Fruit fly (Drosophila melanogaster) whole organism, prepupa: Measurements from ENCODE around the gene Nepl12.
A peak's percentile ranks its signal among the peaks of the same experiment; 100 is the strongest.

ENCODE experiments used
- Blimp-1 ChIP-seq: fragments of 200-800 bp; sonication (Bioruptor generic); optimal IDR thresholded peaks from 3 replicates; lab custom pipeline; 2017; ENCODE audit warnings: missing biosample characterization, missing genetic modification characterization, mild to moderate bottlenecking, moderate library complexity, missing genetic modification reagents
- CG10631 ChIP-seq: fragments of 200-800 bp; sonication (Bioruptor generic); optimal IDR thresholded peaks from 2 replicates; lab custom pipeline; 2016; ENCODE audit warnings: missing biosample characterization, missing genetic modification characterization
- CG10669 ChIP-seq: fragments of 200-800 bp; sonication (Bioruptor generic); optimal IDR thresholded peaks from 3 replicates; lab custom pipeline; 2018; ENCODE audit warnings: missing biosample characterization, mild to moderate bottlenecking, missing genetic modification characterization, moderate library complexity
- CG11294 ChIP-seq: fragments of 200-800 bp; sonication (Bioruptor generic); IDR thresholded peaks from 2 replicates; pipeline ENCODE4 v1.3.6; 2022; ENCODE audit warnings: missing biosample characterization, missing genetic modification characterization
- CG11762 ChIP-seq: fragments of 200-800 bp; sonication (Bioruptor generic); optimal IDR thresholded peaks from 3 replicates; lab custom pipeline; 2016; ENCODE audit warnings: missing biosample characterization, missing genetic modification characterization; ENCODE audit not compliant: insufficient read depth
- CG11902 ChIP-seq: fragments of 200-800 bp; sonication (Bioruptor generic); optimal IDR thresholded peaks from 3 replicates; lab custom pipeline; 2016; ENCODE audit warnings: missing biosample characterization, missing genetic modification characterization
- CG15336 ChIP-seq: fragments of 200-800 bp; sonication (Bioruptor generic); IDR thresholded peaks from 2 replicates; pipeline ENCODE4 v1.3.6; 2022; ENCODE audit warnings: missing biosample characterization, missing genetic modification characterization
- CG16779 ChIP-seq: fragments of 200-800 bp; sonication (Bioruptor generic); optimal IDR thresholded peaks from 3 replicates; lab custom pipeline; 2017; ENCODE audit warnings: missing biosample characterization, mild to moderate bottlenecking, missing genetic modification characterization
- CG3032 ChIP-seq: fragments of 200-800 bp; optimal IDR thresholded peaks from 2 replicates; lab custom pipeline; 2019; ENCODE audit warnings: missing biosample characterization, mild to moderate bottlenecking, missing genetic modification characterization, moderate library complexity
- CG32006 ChIP-seq: fragments of 200-800 bp; sonication (Bioruptor generic); optimal IDR thresholded peaks from 3 replicates; lab custom pipeline; 2017; ENCODE audit warnings: missing biosample characterization, mild to moderate bottlenecking, missing genetic modification characterization
- CG34406 ChIP-seq: fragments of 200-800 bp; sonication (Bioruptor generic); optimal IDR thresholded peaks from 3 replicates; lab custom pipeline; 2016; ENCODE audit warnings: missing biosample characterization, missing genetic modification characterization
- CG4318 ChIP-seq: fragments of 200-800 bp; sonication (Bioruptor generic); optimal IDR thresholded peaks from 3 replicates; lab custom pipeline; 2017; ENCODE audit warnings: missing biosample characterization, mild to moderate bottlenecking, missing genetic modification characterization
- CG6163 ChIP-seq: fragments of 200-800 bp; sonication (Bioruptor generic); IDR thresholded peaks from 3 replicates; pipeline ENCODE4 v1.3.6; 2022; ENCODE audit warnings: missing biosample characterization, missing genetic modification characterization
- CG6276 ChIP-seq: fragments of 200-800 bp; sonication (Bioruptor generic); optimal IDR thresholded peaks from 2 replicates; lab custom pipeline; 2017; ENCODE audit warnings: missing biosample characterization, mild to moderate bottlenecking, missing genetic modification characterization
- CG6792 ChIP-seq: fragments of 200-800 bp; sonication (Bioruptor generic); optimal IDR thresholded peaks from 3 replicates; lab custom pipeline; 2016; ENCODE audit warnings: missing biosample characterization, missing genetic modification characterization
- CG6808 ChIP-seq: fragments of 200-800 bp; sonication (Bioruptor generic); optimal IDR thresholded peaks from 3 replicates; lab custom pipeline; 2017; ENCODE audit warnings: missing biosample characterization, missing genetic modification characterization, mild to moderate bottlenecking, moderate library complexity, missing genetic modification reagents
- CG6854 ChIP-seq: fragments of 200-800 bp; sonication (Bioruptor generic); optimal IDR thresholded peaks from 2 replicates; lab custom pipeline; 2017; ENCODE audit warnings: missing biosample characterization, mild to moderate bottlenecking, missing genetic modification characterization
- CG7368 ChIP-seq: fragments of 200-800 bp; sonication (Bioruptor generic); optimal IDR thresholded peaks from 3 replicates; lab custom pipeline; 2016; ENCODE audit warnings: missing biosample characterization, missing genetic modification characterization
- CG8319 ChIP-seq: fragments of 200-800 bp; sonication (Bioruptor generic); optimal IDR thresholded peaks from 3 replicates; lab custom pipeline; 2016; ENCODE audit warnings: missing biosample characterization, missing genetic modification characterization
- Eip75B ChIP-seq: fragments of 200-800 bp; sonication (Bioruptor generic); optimal IDR thresholded peaks from 3 replicates; lab custom pipeline; 2016; ENCODE audit warnings: missing biosample characterization, missing genetic modification characterization
- Eip78C ChIP-seq: fragments of 200-800 bp; sonication (Bioruptor generic); peaks from one replicate; lab custom pipeline; 2016; ENCODE audit warnings: missing biosample characterization, missing genetic modification characterization
- Ets21C ChIP-seq: fragments of 200-800 bp; sonication (Bioruptor generic); optimal IDR thresholded peaks from 3 replicates; lab custom pipeline; 2016; ENCODE audit warnings: missing biosample characterization, missing genetic modification characterization
- Gug ChIP-seq: fragments of 200-800 bp; sonication (Bioruptor generic); IDR thresholded peaks from 2 replicates; pipeline ENCODE4 v1.3.6; 2022; ENCODE audit warnings: missing biosample characterization, missing genetic modification characterization
- Hr39 ChIP-seq: fragments of 200-800 bp; sonication (Bioruptor generic); optimal IDR thresholded peaks from 2 replicates; lab custom pipeline; 2016; ENCODE audit warnings: missing biosample characterization, missing genetic modification characterization
- Hr4 ChIP-seq: fragments of 200-800 bp; sonication (Bioruptor generic); optimal IDR thresholded peaks from 3 replicates; lab custom pipeline; 2016; ENCODE audit warnings: missing biosample characterization, missing genetic modification characterization
- Lpt ChIP-seq: fragments of 200-800 bp; sonication (Bioruptor generic); optimal IDR thresholded peaks from 3 replicates; lab custom pipeline; 2016; ENCODE audit warnings: missing biosample characterization, missing genetic modification characterization
- Met ChIP-seq: fragments of 200-800 bp; sonication (Bioruptor generic); optimal IDR thresholded peaks from 3 replicates; lab custom pipeline; 2016; ENCODE audit warnings: missing biosample characterization, missing genetic modification characterization
- OdsH ChIP-seq: fragments of 200-800 bp; sonication (Bioruptor generic); optimal IDR thresholded peaks from 3 replicates; lab custom pipeline; 2016; ENCODE audit warnings: missing biosample characterization, missing genetic modification characterization
- Smox ChIP-seq: fragments of 200-800 bp; sonication (Bioruptor generic); optimal IDR thresholded peaks from 3 replicates; lab custom pipeline; 2016; ENCODE audit warnings: missing biosample characterization, missing genetic modification characterization
- Sox102F ChIP-seq: fragments of 200-800 bp; sonication (Bioruptor generic); optimal IDR thresholded peaks from 2 replicates; lab custom pipeline; 2016; ENCODE audit warnings: missing biosample characterization, mild to moderate bottlenecking, missing genetic modification characterization
- acj6 ChIP-seq: fragments of 200-800 bp; sonication (Bioruptor generic); optimal IDR thresholded peaks from 3 replicates; lab custom pipeline; 2016; ENCODE audit warnings: missing biosample characterization, missing genetic modification characterization
- cyc ChIP-seq: fragments of 200-800 bp; sonication (Bioruptor generic); optimal IDR thresholded peaks from 3 replicates; lab custom pipeline; 2016; ENCODE audit warnings: missing biosample characterization, missing genetic modification characterization
- dac ChIP-seq: fragments of 200-800 bp; sonication (Bioruptor generic); optimal IDR thresholded peaks from 2 replicates; lab custom pipeline; 2017; ENCODE audit warnings: missing biosample characterization, mild to moderate bottlenecking, missing genetic modification characterization
- dsx ChIP-seq: fragments of 200-800 bp; optimal IDR thresholded peaks from 3 replicates; lab custom pipeline; 2019; ENCODE audit warnings: missing biosample characterization, mild to moderate bottlenecking, missing genetic modification characterization, moderate library complexity; ENCODE audit not compliant: poor library complexity, severe bottlenecking
- eg ChIP-seq: fragments of 200-800 bp; sonication (Bioruptor generic); IDR thresholded peaks from 3 replicates; pipeline ENCODE4 v1.3.6; 2022; ENCODE audit warnings: missing biosample characterization, missing genetic modification characterization
- esn ChIP-seq: fragments of 200-800 bp; sonication (Bioruptor generic); optimal IDR thresholded peaks from 2 replicates; lab custom pipeline; 2016; ENCODE audit warnings: missing biosample characterization, mild to moderate bottlenecking, missing genetic modification characterization, moderate library complexity
- fd59A ChIP-seq: fragments of 200-800 bp; sonication (Bioruptor generic); optimal IDR thresholded peaks from 2 replicates; lab custom pipeline; 2017; ENCODE audit warnings: missing biosample characterization, mild to moderate bottlenecking, missing genetic modification characterization, missing genetic modification reagents
- fd85E ChIP-seq: fragments of 200-800 bp; sonication (Bioruptor generic); optimal IDR thresholded peaks from 3 replicates; lab custom pipeline; 2016; ENCODE audit warnings: missing biosample characterization, missing genetic modification characterization
- fkh ChIP-seq: fragments of 200-800 bp; sonication (Bioruptor generic); optimal IDR thresholded peaks from 3 replicates; lab custom pipeline; 2017; ENCODE audit warnings: missing biosample characterization, mild to moderate bottlenecking, missing genetic modification characterization, moderate library complexity
- pdm3 ChIP-seq: fragments of 200-800 bp; sonication (Bioruptor generic); optimal IDR thresholded peaks from 3 replicates; lab custom pipeline; 2016; ENCODE audit warnings: missing biosample characterization, missing genetic modification characterization
- svp ChIP-seq: fragments of 200-800 bp; sonication (Bioruptor generic); peaks from one replicate; lab custom pipeline; 2016; ENCODE audit warnings: missing biosample characterization, missing genetic modification characterization
- topi ChIP-seq: fragments of 200-800 bp; sonication (Bioruptor generic); optimal IDR thresholded peaks from 3 replicates; lab custom pipeline; 2016; ENCODE audit warnings: missing biosample characterization, missing genetic modification characterization
- vri ChIP-seq: fragments of 200-800 bp; sonication (Bioruptor generic); optimal IDR thresholded peaks from 3 replicates; lab custom pipeline; 2016; ENCODE audit warnings: missing biosample characterization, mild to moderate bottlenecking, missing genetic modification characterization

Nepl12 gene

dm6 chr3R:9702567-9702966, 27.2 kb downstream of the Nepl12 start (continued):
- TF ChIP-seq CG4318 (GFP tag; lab: Kevin White, UChicago) (no peak), CG11294 (GFP tag; lab: Robert Waterston, UW) (no peak), CG10669 (peak; percentile 41), CG32006 (GFP tag; lab: Kevin White, UChicago) (peak; percentile 78), CG11762 (GFP tag; lab: Kevin White, UChicago) (peak; percentile 64), pdm3 (GFP tag; lab: Kevin White, UChicago) (peak; percentile 67), CG15336 (GFP tag; lab: Robert Waterston, UW) (no peak), CG8319 (GFP tag; lab: Kevin White, UChicago) (no peak), Smox (no peak), Gug (GFP tag; lab: Robert Waterston, UW) (no peak), svp (GFP tag; lab: Kevin White, UChicago) (peak; percentile 73), CG34406 (GFP tag; lab: Kevin White, UChicago) (peak; percentile 42), Met (GFP tag; lab: Kevin White, UChicago) (peak; percentile 65), OdsH (GFP tag; lab: Kevin White, UChicago) (peak; percentile 73)

- TF ChIP-seq CG11294 (GFP tag; lab: Robert Waterston, UW) (no peak), eg (no peak), fd85E (GFP tag; lab: Kevin White, UChicago) (no peak), CG11762 (GFP tag; lab: Kevin White, UChicago) (no peak), Blimp-1 (GFP tag; lab: Kevin White, UChicago) (peak; percentile 55)
Observed at dm6 chr3R:9703273-9703672, 27.9 kb downstream of the Nepl12 start.

DNA sequence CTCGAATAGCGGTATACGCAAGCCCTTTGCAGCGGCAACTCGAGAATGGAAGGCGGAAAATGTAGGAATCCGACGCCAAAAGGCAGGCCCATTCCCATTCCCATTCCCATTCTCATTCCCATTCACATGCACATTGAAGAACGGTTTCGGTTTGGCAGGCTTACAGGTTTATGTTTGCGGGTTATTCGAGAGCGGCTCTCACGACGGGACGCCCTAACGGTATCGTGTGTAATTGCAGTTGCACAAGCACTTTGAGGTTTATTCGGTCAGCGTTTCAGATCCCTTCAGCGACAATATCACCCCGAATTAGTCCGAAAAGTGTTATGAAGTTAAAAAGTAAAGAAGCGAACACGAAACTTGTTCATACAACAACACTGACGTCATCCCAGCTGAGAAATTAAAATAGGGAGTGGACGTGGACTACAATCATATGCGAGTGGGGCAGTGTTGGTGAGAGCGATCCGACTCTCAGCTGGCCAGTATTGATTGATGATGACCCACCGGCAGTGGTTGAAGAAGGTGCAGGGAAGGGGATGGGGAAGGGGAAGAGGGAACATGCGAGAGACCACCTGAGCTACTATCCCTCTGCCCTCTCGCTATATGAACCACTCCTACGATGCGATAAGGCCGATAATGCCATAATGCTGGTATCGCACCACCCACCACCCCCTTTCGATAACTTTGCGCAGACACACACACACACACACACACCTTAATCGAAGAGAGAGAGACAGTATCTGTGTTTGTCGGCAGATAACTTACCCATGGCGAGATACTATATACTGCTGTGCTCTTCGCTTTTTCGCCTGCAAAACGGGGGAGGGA, 29.1 kb downstream of the Nepl12 start:
- TF ChIP-seq esn (GFP tag; lab: Kevin White, UChicago), result no peak
- TF ChIP-seq CG32006 (GFP tag; lab: Kevin White, UChicago), result no peak
- no peak for TF ChIP-seq CG7368 (GFP tag; lab: Kevin White, UChicago)
- no peak for TF ChIP-seq CG11902 (GFP tag; lab: Kevin White, UChicago)
- TF ChIP-seq svp (GFP tag; lab: Kevin White, UChicago), result peak; percentile 85
- TF ChIP-seq dac (GFP tag; lab: Kevin White, UChicago), result no peak
- TF ChIP-seq fkh (GFP tag; lab: Kevin White, UChicago), result peak; percentile 13
- no peak for TF ChIP-seq OdsH (GFP tag; lab: Kevin White, UChicago)
- no peak for TF ChIP-seq Eip78C
- TF ChIP-seq fd85E (GFP tag; lab: Kevin White, UChicago), result peak; percentile 1
- TF ChIP-seq Smox, result no peak
- no peak for TF ChIP-seq CG6276
- no peak for TF ChIP-seq CG6854
- TF ChIP-seq CG16779, result peak; percentile 42
- TF ChIP-seq topi (GFP tag; lab: Kevin White, UChicago), result no peak
- peak; percentile 99 for TF ChIP-seq vri (GFP tag; lab: Kevin White, UChicago)
- no peak for TF ChIP-seq CG3032 (tag; lab: Kevin White, UChicago)
- TF ChIP-seq Lpt (GFP tag; lab: Kevin White, UChicago), result peak; percentile 33
- TF ChIP-seq Hr4 (GFP tag; lab: Kevin White, UChicago), result no peak

dm6 chr3R:9705008-9705628, 29.8 kb downstream of the Nepl12 start, which contains the start of gene Unc-115a:
Unc-115a (minus strand) TSS chr3R:9705417.
- TF ChIP-seq Sox102F, result no peak
- TF ChIP-seq cyc (GFP tag; lab: Kevin White, UChicago), result peak; percentile 1
- no peak for TF ChIP-seq CG6808 (GFP tag; lab: Kevin White, UChicago)
- no peak for TF ChIP-seq vri (GFP tag; lab: Kevin White, UChicago)
- no peak for TF ChIP-seq Eip75B (GFP tag; lab: Kevin White, UChicago)
- TF ChIP-seq fd59A, result no peak
- no peak for TF ChIP-seq CG6163 (GFP tag; lab: Robert Waterston, UW)
- TF ChIP-seq svp (GFP tag; lab: Kevin White, UChicago), result no peak
- no peak for TF ChIP-seq CG4318 (GFP tag; lab: Kevin White, UChicago)
- TF ChIP-seq CG10631 (GFP tag; lab: Kevin White, UChicago), result no peak
- no peak for TF ChIP-seq CG34406 (GFP tag; lab: Kevin White, UChicago)
- no peak for TF ChIP-seq CG11762 (GFP tag; lab: Kevin White, UChicago)
- no peak for TF ChIP-seq CG7368 (GFP tag; lab: Kevin White, UChicago)
- peak; percentile 36 for TF ChIP-seq CG3032 (tag; lab: Kevin White, UChicago)
- no peak for TF ChIP-seq Hr39 (GFP tag; lab: Kevin White, UChicago)
- TF ChIP-seq acj6 (GFP tag; lab: Kevin White, UChicago), result no peak
- peak; percentile 60 for TF ChIP-seq dsx (GFP tag; lab: Kevin White, UChicago)
- no peak for TF ChIP-seq Ets21C (GFP tag; lab: Kevin White, UChicago)
- TF ChIP-seq Hr4 (GFP tag; lab: Kevin White, UChicago), result no peak
- TF ChIP-seq CG6792 (GFP tag; lab: Kevin White, UChicago), result no peak
- TF ChIP-seq Eip78C, result no peak
